Worm (Caenorhabditis elegans): Measurements from ENCODE around the gene arrd-7.

arrd-7 gene

ce11 chrII:12098716-12099115 is 36.3 kb upstream of the arrd-7 start:
- TF ChIP-seq zfp-2 (tag; optimal IDR thresholded peaks at IDR 0.05) (no peak), zag-1 (tag; optimal IDR thresholded peaks at IDR 0.05) (no peak), zip-11 (GFP tag; IDR thresholded peaks at IDR 0.05) (no peak), nhr-28 (tag; optimal IDR thresholded peaks at IDR 0.05) (no peak), snpc-1.2 (GFP tag; IDR thresholded peaks at IDR 0.05) (peak; percentile 17; the same call in 1 of the 2 replicates), F10B5.3 (tag; optimal IDR thresholded peaks at IDR 0.05) (no peak), ceh-44 (GFP tag; IDR thresholded peaks at IDR 0.05) (no peak), sdz-12 (GFP tag; optimal IDR thresholded peaks at IDR 0.05) (peak; percentile 67), egl-43 (GFP tag; IDR thresholded peaks at IDR 0.05) (0 out of 2 replicates have a peak, but pooled peaks have one; percentile 30), unc-62 (GFP tag; optimal IDR thresholded peaks at IDR 0.05 in 1 of 2) (peak in 1 of 2 experiments; percentile 73), unc-62 (tag; optimal IDR thresholded peaks at IDR 0.05) (no peak), lim-7 (GFP tag; IDR thresholded peaks at IDR 0.05) (peak; percentile 60; the same call in 1 of the 2 replicates), dmd-9 (GFP tag; IDR thresholded peaks at IDR 0.05) (0 out of 2 replicates have a peak, but pooled peaks have one; percentile 21)

ce11 chrII:12095022-12095421 is 32.6 kb upstream of the arrd-7 start:
- no peak for TF ChIP-seq daf-8 (GFP tag; IDR thresholded peaks at IDR 0.05)
- no peak for TF ChIP-seq daf-19 (GFP tag; conservative IDR thresholded peaks at IDR 0.05)
- peak; percentile 70 for TF ChIP-seq aha-1 (tag)
- TF ChIP-seq lin-1 (GFP tag; IDR thresholded peaks at IDR 0.05), result no peak
- no peak for TF ChIP-seq nhr-10 (tag; optimal IDR thresholded peaks at IDR 0.05)

DNA sequence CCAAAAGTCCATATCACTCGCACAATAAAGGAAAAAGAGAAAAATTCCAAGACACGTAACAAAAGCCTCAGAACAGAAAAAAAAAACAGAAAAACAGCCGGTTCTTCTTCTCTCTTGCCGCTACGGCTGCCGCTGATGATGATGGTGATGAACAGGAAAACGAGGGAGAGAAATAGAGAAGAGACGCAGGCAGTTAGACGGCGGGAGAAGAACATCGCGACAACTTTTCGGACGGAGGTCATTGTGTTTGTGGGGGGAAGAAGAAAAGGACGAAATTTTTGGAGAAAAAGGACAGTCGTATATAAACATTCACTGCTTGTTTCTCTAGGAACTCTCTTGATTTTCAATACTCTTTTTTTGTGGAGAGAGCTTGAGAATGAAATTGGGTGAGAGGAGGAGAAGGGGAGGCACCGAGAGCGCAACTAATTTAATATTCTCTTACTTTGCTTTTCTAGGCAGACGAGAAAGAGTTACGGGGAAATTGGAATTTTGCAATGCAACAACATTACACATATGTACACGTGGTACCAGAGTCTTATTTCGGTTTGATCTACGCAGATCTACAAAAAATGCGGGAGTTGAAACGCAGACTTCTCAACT is 27.3 kb upstream of the arrd-7 start:
- TF ChIP-seq nhr-6 (tag; optimal IDR thresholded peaks at IDR 0.05) (peak; percentile 60), lin-38 (GFP tag; IDR thresholded peaks at IDR 0.05) (peak; percentile 41), mxl-2 (GFP tag; conservative IDR thresholded peaks at IDR 0.05) (no peak), dve-1 (tag; optimal IDR thresholded peaks at IDR 0.05; ENCODE audit: insufficient read depth) (peak; percentile 75), mep-1 (tag; optimal IDR thresholded peaks at IDR 0.05) (peak; percentile 69), ama-1 (optimal IDR thresholded peaks at IDR 0.05) (no peak), aha-1 (tag) (peak; percentile 86), T20F7.1 (GFP tag; optimal IDR thresholded peaks at IDR 0.05) (no peak), daf-16 (GFP tag; optimal IDR thresholded peaks at IDR 0.05) (no peak), daf-16 (tag; optimal IDR thresholded peaks at IDR 0.05) (peak; percentile 84), fkh-10 (GFP tag; optimal IDR thresholded peaks at IDR 0.05) (peak; percentile 77), hif-1 (tag; optimal IDR thresholded peaks at IDR 0.05) (peak in 1 of 2 experiments; percentile 57), hlh-30 (tag; optimal IDR thresholded peaks at IDR 0.05; ENCODE audit: insufficient read depth) (peak; percentile 47), hmg-1.1 (GFP tag; IDR thresholded peaks at IDR 0.05) (peak; percentile 60), dpl-1 (GFP tag; optimal IDR thresholded peaks at IDR 0.05) (peak; percentile 49), lsy-2 (tag; optimal IDR thresholded peaks at IDR 0.05) (peak in 1 of 2 experiments; percentile 73), pha-4 (GFP tag; IDR thresholded peaks at IDR 0.05) (peak; percentile 46; the same call in 1 of the 2 replicates), pha-4 (tag; optimal IDR thresholded peaks at IDR 0.05) (no peak), attf-4 (tag; optimal IDR thresholded peaks at IDR 0.05) (no peak), nhr-41 (GFP tag; IDR thresholded peaks at IDR 0.05) (no peak), nhr-48 (tag; optimal IDR thresholded peaks at IDR 0.05) (peak; percentile 66), mdl-1 (tag; optimal IDR thresholded peaks at IDR 0.05) (peak; percentile 39 to 75), tra-1 (GFP tag; IDR thresholded peaks at IDR 0.05) (0 out of 2 replicates have a peak, but pooled peaks have one; percentile 50), rbr-2 (tag; optimal IDR thresholded peaks at IDR 0.05) (peak; percentile 58), nhr-28 (tag; optimal IDR thresholded peaks at IDR 0.05) (peak; percentile 61), pqm-1 (tag; optimal IDR thresholded peaks at IDR 0.05) (peak; percentile 29), ces-1 (GFP tag; optimal IDR thresholded peaks at IDR 0.05) (peak; percentile 83), cey-2 (tag; optimal IDR thresholded peaks at IDR 0.05; ENCODE audit: borderline replicate concordance, insufficient read depth) (peak; percentile 9), lin-1 (GFP tag; IDR thresholded peaks at IDR 0.05) (no peak), hlh-11 (tag; optimal IDR thresholded peaks at IDR 0.05) (peak; percentile 88), ctbp-1 (GFP tag; IDR thresholded peaks at IDR 0.05) (0 out of 2 replicates have a peak, but pooled peaks have one; percentile 40), dmd-6 (GFP tag; IDR thresholded peaks at IDR 0.05) (no peak; the same call in 1 of the 2 replicates), nhr-11 (tag; optimal IDR thresholded peaks at IDR 0.05) (peak; percentile 24)

Data from whole organism, L4 larva.